Worm (Caenorhabditis elegans) whole organism, early embryonic: ENCODE data around the gene srg-3.

Experiments
- ama-1 ChIP-seq: fragments of 150-350 bp; optimal IDR thresholded peaks from 2 replicates; lab custom pipeline; 2014
- pes-1 ChIP-seq: fragments of 200-800 bp; sonication (Bioruptor generic); IDR thresholded peaks from 2 replicates; pipeline ENCODE4 v1.3.6; 2022; ENCODE audit warnings: missing genetic modification reagents, missing genetic modification characterization, missing compliant biosample characterization
- tra-4 ChIP-seq: sonication (generic microtip); optimal IDR thresholded peaks from 2 replicates; lab custom pipeline; 2017; ENCODE audit warnings: missing genetic modification characterization, missing compliant biosample characterization

DNA sequence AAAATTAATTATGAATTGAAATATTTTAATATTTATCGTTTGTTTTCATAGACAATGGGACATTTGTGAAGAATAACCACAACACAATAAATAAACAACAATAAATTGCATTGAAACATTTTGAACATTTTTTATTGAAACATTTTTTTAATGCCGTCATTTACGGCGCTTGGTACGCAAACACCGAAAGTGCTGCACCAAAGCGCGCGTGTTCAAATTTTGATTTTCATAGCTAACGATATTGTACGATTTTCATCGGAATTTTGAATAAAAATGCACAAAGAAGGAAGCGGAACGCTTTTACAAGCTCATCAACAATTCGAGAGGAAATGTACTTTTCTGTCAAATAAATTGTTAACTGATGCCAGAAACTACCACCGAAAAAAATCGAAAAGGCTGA is 33.6 kb upstream of the srg-3 start:
- TF ChIP-seq tra-4 (tag; lab: Kevin White, UChicago) (no peak), pes-1 (GFP tag; lab: Robert Waterston, UW) (no peak), ama-1 (lab: Kevin White, UChicago) (no peak)
